Fruit fly (Drosophila melanogaster): ENCODE results near the gene OdsH.

The OdsH gene

DNA sequence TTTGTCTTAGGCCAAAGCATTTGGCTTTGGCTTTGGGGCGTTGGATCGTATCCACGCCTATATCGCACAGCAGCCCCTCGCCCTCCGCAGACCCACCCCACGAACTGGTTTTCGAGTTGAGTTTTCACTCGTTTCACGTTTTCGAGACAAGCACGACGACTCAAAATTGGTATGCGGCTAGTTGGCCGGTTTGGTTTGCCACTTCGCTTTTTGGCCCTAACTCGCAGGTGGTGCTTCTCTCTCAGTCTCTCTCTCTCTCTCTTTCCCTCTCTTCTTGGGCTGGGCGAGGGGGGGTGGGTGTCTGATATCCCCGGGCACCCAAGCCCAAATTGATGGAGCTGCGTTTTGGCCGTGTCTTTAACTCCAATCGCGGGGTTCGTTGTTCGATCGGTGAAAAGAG is 43.2 kb downstream of the OdsH start (continued):
- TF ChIP-seq CG33557 (GFP tag; optimal IDR thresholded peaks at IDR 0.05): no peak
- TF ChIP-seq sna (GFP tag; IDR thresholded peaks at IDR 0.05; ENCODE audit: partially characterized antibody): no peak
- no peak for TF ChIP-seq CG6791 (GFP tag; IDR thresholded peaks at IDR 0.05; ENCODE audit: partially characterized antibody)
- no peak for TF ChIP-seq CG9797 (GFP tag; optimal IDR thresholded peaks at IDR 0.05)
- no peak for TF ChIP-seq CG7928 (GFP tag; optimal IDR thresholded peaks at IDR 0.05)
- no peak for TF ChIP-seq stc (GFP tag; IDR thresholded peaks at IDR 0.05)
- no peak for TF ChIP-seq Neu2 (GFP tag; optimal IDR thresholded peaks at IDR 0.05; ENCODE audit: borderline replicate concordance)
- no peak for TF ChIP-seq D19B (GFP tag; optimal IDR thresholded peaks at IDR 0.05)
- peak; percentile 67; the same call in 1 of the 4 replicates for TF ChIP-seq chinmo (GFP tag; IDR thresholded peaks at IDR 0.05; ENCODE audit: partially characterized antibody)
- TF ChIP-seq fru (optimal IDR thresholded peaks at IDR 0.05): no peak
- no peak for TF ChIP-seq Adf1 (GFP tag; IDR thresholded peaks at IDR 0.05)
- TF ChIP-seq CG3281 (GFP tag; optimal IDR thresholded peaks at IDR 0.05): no peak
- no peak for TF ChIP-seq hkb (optimal IDR thresholded peaks at IDR 0.05)
- no peak for TF ChIP-seq hkb (GFP tag; IDR thresholded peaks at IDR 0.05)
- no peak for TF ChIP-seq CG16779 (GFP tag; IDR thresholded peaks at IDR 0.05)
- no peak for TF ChIP-seq chif (GFP tag; optimal IDR thresholded peaks at IDR 0.05)
- no peak for TF ChIP-seq zfh2 (GFP tag; optimal IDR thresholded peaks at IDR 0.05)
- no peak for TF ChIP-seq CG2875 (GFP tag; optimal IDR thresholded peaks at IDR 0.05)
- no peak for TF ChIP-seq jing (GFP tag; optimal IDR thresholded peaks at IDR 0.05)
- no peak for TF ChIP-seq wek (GFP tag; optimal IDR thresholded peaks at IDR 0.05)
- TF ChIP-seq CG10979 (tag; optimal IDR thresholded peaks at IDR 0.05): no peak
- no peak for TF ChIP-seq trh (GFP tag; optimal IDR thresholded peaks at IDR 0.05)
- TF ChIP-seq ttk (GFP tag; IDR thresholded peaks at IDR 0.05): no peak
- peak; percentile 14 for TF ChIP-seq CG1832 (GFP tag; optimal IDR thresholded peaks at IDR 0.05)
- TF ChIP-seq crc (GFP tag; optimal IDR thresholded peaks at IDR 0.05): no peak
- no peak for TF ChIP-seq nerfin-1 (tag; optimal IDR thresholded peaks at IDR 0.05)
- TF ChIP-seq CG10366 (GFP tag; IDR thresholded peaks at IDR 0.05): no peak
- peak; percentile 37 for TF ChIP-seq CG12769 (tag; optimal IDR thresholded peaks at IDR 0.05)
- TF ChIP-seq CG18599 (GFP tag; optimal IDR thresholded peaks at IDR 0.05): no peak
- TF ChIP-seq MBD-R2 (GFP tag; IDR thresholded peaks at IDR 0.05): no peak
- no peak for TF ChIP-seq Bdp1 (GFP tag; optimal IDR thresholded peaks at IDR 0.05)
- no peak for TF ChIP-seq E2f2 (GFP tag; IDR thresholded peaks at IDR 0.05)
- no peak for TF ChIP-seq gt (GFP tag; IDR thresholded peaks at IDR 0.05)
- no peak for TF ChIP-seq jumu (GFP tag; optimal IDR thresholded peaks at IDR 0.05)
- no peak for TF ChIP-seq pfk (GFP tag; optimal IDR thresholded peaks at IDR 0.05)
- TF ChIP-seq Lpt (GFP tag; optimal IDR thresholded peaks at IDR 0.05): no peak
- TF ChIP-seq CG4617 (GFP tag; optimal IDR thresholded peaks at IDR 0.05; ENCODE audit: borderline replicate concordance): no peak
- no peak for TF ChIP-seq CTCF (GFP tag; optimal IDR thresholded peaks at IDR 0.05)
- TF ChIP-seq CG4328 (GFP tag; optimal IDR thresholded peaks at IDR 0.05): no peak
- TF ChIP-seq slou (GFP tag; optimal IDR thresholded peaks at IDR 0.05): no peak

DNA sequence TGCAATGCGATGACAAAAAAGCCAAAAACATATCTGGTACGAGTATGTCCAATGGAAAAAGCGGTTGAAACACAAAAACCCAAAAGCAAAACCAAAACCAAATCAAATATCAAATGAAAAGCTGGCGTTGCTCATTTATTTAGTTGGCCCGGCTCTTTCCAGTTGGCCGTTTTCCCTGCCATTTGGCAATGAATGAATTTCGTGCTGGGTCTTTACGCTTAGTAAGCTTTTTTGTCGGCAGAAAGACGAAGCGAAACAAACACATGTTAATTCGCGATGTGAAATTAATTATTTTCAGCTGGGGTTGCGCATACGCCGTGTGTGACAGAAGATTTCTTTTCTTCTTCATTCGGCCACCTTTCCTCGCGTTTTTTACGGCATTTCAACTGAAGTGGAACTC is 43.9 kb downstream of the OdsH start:
- 0 out of 3 replicates have a peak, but pooled peaks have one; percentile 12 for TF ChIP-seq CG2199 (GFP tag; IDR thresholded peaks at IDR 0.05)
- no peak for TF ChIP-seq Oaz (GFP tag; IDR thresholded peaks at IDR 0.05)
- TF ChIP-seq Max (GFP tag; optimal IDR thresholded peaks at IDR 0.05): no peak
- no peak for TF ChIP-seq z (GFP tag; IDR thresholded peaks at IDR 0.05)
- no peak for TF ChIP-seq MTF-1 (GFP tag; optimal IDR thresholded peaks at IDR 0.05; ENCODE audit: borderline replicate concordance)
- no peak for TF ChIP-seq ranshi (GFP tag; IDR thresholded peaks at IDR 0.05)
- TF ChIP-seq C15 (GFP tag; IDR thresholded peaks at IDR 0.05): no peak
- no peak for TF ChIP-seq Usf (GFP tag; optimal IDR thresholded peaks at IDR 0.05)
- no peak for TF ChIP-seq lilli (GFP tag; optimal IDR thresholded peaks at IDR 0.05)
